Worm (Caenorhabditis elegans): ENCODE results near the gene Y49A3A.4.

The Y49A3A.4 gene

DNA sequence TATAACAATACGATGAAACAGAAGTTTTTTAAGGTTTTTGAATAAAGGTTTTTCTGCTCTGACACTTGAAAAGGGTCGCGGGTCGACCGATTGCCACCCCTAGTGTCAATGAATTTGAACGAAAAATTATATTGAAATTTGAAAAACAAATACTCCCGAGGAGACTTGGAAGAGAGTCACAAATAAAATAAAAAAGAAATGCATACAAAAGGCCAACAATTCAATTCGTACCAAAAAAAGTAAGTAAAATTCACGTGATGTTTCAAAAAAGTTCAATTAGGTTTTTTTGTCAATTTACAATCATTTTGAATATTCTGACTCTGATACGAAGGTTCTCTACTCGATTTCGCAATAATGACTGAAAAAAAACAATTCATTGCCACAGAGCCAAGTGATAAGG lies 34.8 kb upstream of the Y49A3A.4 start, which contains the start of gene C15H11.1:
C15H11.1 (plus strand) TSS at position 301 of the 400 bp plus-strand sequence.
- TF ChIP-seq lin-39 (tag; optimal IDR thresholded peaks at IDR 0.05): no peak
- no peak for TF ChIP-seq nhr-71 (tag; optimal IDR thresholded peaks at IDR 0.05)
- no peak for TF ChIP-seq dpl-1 (GFP tag; optimal IDR thresholded peaks at IDR 0.05)
- TF ChIP-seq vab-15 (tag; optimal IDR thresholded peaks at IDR 0.05): no peak
- no peak for TF ChIP-seq swsn-7 (tag; optimal IDR thresholded peaks at IDR 0.05)
- TF ChIP-seq ceh-8 (GFP tag; optimal IDR thresholded peaks at IDR 0.05): no peak
- TF ChIP-seq lin-15B (tag; optimal IDR thresholded peaks at IDR 0.05): no peak
- TF ChIP-seq nhr-20 (tag; optimal IDR thresholded peaks at IDR 0.05): no peak

DNA sequence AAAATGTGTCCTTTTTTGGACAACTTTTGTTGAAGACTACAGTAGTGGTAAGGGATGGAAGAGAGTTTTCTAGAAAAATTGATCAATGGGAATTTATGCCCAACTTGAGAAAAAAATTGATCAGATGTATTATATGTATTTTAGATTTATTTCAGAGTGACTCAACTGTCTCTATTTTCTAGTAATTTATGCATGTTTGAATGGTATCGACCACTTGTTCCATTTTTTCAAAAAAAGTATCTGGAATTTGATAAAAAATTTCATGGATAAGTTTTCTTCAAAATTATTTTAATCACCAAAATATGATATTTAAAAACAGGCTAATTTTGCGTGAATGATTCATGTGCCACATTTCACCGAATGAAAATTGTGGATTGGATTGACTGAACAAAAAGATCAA lies 33.1 kb upstream of the Y49A3A.4 start, which contains the start of gene C15H11.10:
C15H11.10 (plus strand) TSS at position 301 of the 400 bp plus-strand sequence.
- no peak for TF ChIP-seq mef-2 (tag; optimal IDR thresholded peaks at IDR 0.05)
- no peak for TF ChIP-seq F16B12.6 (tag; optimal IDR thresholded peaks at IDR 0.05)
- no peak for TF ChIP-seq C16A3.4 (tag; optimal IDR thresholded peaks at IDR 0.05)
- no peak for TF ChIP-seq fkh-4 (tag; optimal IDR thresholded peaks at IDR 0.05; ENCODE audit: borderline replicate concordance)
- TF ChIP-seq pax-3 (tag; optimal IDR thresholded peaks at IDR 0.05): no peak
- TF ChIP-seq egl-27 (tag; optimal IDR thresholded peaks at IDR 0.05): no peak
- TF ChIP-seq dsc-1 (tag; optimal IDR thresholded peaks at IDR 0.05): no peak
- no peak for TF ChIP-seq nhr-90 (tag; optimal IDR thresholded peaks at IDR 0.05; ENCODE audit: poor library complexity)
- TF ChIP-seq fkh-8 (tag; optimal IDR thresholded peaks at IDR 0.05): no peak
- no peak for TF ChIP-seq unc-98 (GFP tag; IDR thresholded peaks at IDR 0.05)
- no peak for TF ChIP-seq nhr-28 (tag; optimal IDR thresholded peaks at IDR 0.05)
- TF ChIP-seq sptf-1 (tag; optimal IDR thresholded peaks at IDR 0.05): no peak
- TF ChIP-seq irx-1 (tag; optimal IDR thresholded peaks at IDR 0.05): no peak
- no peak for TF ChIP-seq lsy-2 (tag; optimal IDR thresholded peaks at IDR 0.05)
- TF ChIP-seq pag-3 (tag; optimal IDR thresholded peaks at IDR 0.05; ENCODE audit: borderline replicate concordance, insufficient read depth): no peak
- TF ChIP-seq hlh-4 (tag; optimal IDR thresholded peaks at IDR 0.05): no peak
- TF ChIP-seq tlp-1 (tag; optimal IDR thresholded peaks at IDR 0.05): no peak
- no peak for TF ChIP-seq ces-1 (GFP tag; optimal IDR thresholded peaks at IDR 0.05)

DNA sequence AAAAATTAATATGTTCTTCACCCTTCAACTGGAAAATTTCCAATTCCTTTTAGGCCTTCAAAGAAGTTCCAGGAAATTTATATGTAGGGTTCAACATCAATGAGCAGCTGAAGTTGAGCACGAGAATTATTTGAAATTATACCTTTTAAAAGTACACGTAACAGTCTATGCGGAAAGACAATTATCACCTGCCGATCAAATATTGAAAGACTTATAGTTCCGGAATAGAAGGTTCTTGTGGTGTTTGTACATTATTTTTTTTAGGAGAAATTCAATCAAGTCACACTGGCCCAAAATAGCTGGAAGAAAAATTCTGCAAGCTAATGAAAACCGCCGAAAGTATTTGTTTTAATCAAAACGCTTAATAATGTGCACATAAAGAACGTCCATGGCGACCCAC lies 21.6 kb upstream of the Y49A3A.4 start:
- TF ChIP-seq aha-1 (tag; optimal IDR thresholded peaks at IDR 0.05) (no peak), nhr-71 (tag; optimal IDR thresholded peaks at IDR 0.05) (peak; percentile 10), fkh-8 (tag; optimal IDR thresholded peaks at IDR 0.05) (peak; percentile 8), aly-2 (tag; optimal IDR thresholded peaks at IDR 0.05) (no peak), rnt-1 (tag; optimal IDR thresholded peaks at IDR 0.05) (no peak), hlh-4 (tag; optimal IDR thresholded peaks at IDR 0.05) (peak; percentile 55), pax-3 (tag; optimal IDR thresholded peaks at IDR 0.05) (peak; percentile 4)

DNA sequence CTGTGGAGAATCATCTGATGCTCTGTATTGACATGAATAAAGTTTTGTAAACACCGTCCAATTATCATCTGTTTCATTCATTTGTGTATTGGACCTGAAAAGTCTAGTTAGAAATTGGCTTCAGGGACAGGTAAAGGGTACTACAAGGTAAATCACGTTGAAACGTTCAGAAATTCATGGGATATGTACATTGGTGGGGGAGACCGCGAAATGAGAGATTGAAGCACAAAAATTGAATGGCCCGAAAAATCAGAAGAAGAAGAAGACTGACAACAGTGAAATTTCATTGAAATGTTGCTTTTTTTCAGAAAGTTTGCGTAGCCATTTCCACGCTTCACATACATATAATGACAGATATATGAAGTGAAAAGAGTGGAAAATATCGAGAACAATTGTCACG lies 20.3 kb upstream of the Y49A3A.4 start, which contains the start of gene npr-43:
npr-43 (minus strand) TSS at position 101 of the 400 bp plus-strand sequence.
- TF ChIP-seq snpc-4 (tag; optimal IDR thresholded peaks at IDR 0.05) (no peak), rnt-1 (tag; optimal IDR thresholded peaks at IDR 0.05) (no peak), nhr-85 (tag) (no peak), dpl-1 (GFP tag; optimal IDR thresholded peaks at IDR 0.05) (no peak), nhr-237 (tag; optimal IDR thresholded peaks at IDR 0.05) (no peak), nhr-84 (tag; optimal IDR thresholded peaks at IDR 0.05) (no peak)

DNA sequence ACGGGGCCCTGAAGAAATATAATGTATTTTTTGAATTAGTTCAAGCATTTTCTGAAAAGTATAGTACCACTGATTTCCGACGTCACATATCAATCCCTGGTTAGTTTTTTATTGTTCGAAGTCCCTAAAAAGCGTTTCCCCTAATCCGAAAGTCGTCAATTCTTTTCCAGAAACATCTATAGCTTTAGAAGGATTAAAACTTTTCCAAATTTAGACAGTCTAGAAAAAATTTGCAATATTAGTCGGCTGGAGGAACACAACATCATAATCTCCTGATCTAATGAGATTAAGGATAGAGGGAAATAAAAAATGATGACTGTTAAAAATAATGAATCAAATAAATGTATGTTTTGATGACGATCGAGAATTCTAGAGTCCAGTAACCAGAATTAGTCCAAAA lies 19.4 kb upstream of the Y49A3A.4 start:
- no peak for TF ChIP-seq fkh-8 (tag; optimal IDR thresholded peaks at IDR 0.05)
- no peak for TF ChIP-seq zag-1 (tag; optimal IDR thresholded peaks at IDR 0.05)
- no peak for TF ChIP-seq ces-1 (GFP tag; optimal IDR thresholded peaks at IDR 0.05)
- TF ChIP-seq dsc-1 (tag; optimal IDR thresholded peaks at IDR 0.05): peak; percentile 85
- TF ChIP-seq pax-3 (tag; optimal IDR thresholded peaks at IDR 0.05): peak; percentile 13
- TF ChIP-seq nhr-85 (tag): no peak
- TF ChIP-seq hlh-4 (tag; optimal IDR thresholded peaks at IDR 0.05): no peak
- TF ChIP-seq unc-86 (tag; optimal IDR thresholded peaks at IDR 0.05): no peak
- TF ChIP-seq snu-23 (GFP tag; optimal IDR thresholded peaks at IDR 0.05): no peak
- no peak for TF ChIP-seq hlh-17 (GFP tag; optimal IDR thresholded peaks at IDR 0.05; ENCODE audit: borderline replicate concordance)
- TF ChIP-seq ets-5 (GFP tag; IDR thresholded peaks at IDR 0.05): no peak
- TF ChIP-seq egl-13 (tag; optimal IDR thresholded peaks at IDR 0.05): no peak

Data from whole organism, L1 larva.